Fruit fly (Drosophila melanogaster): ENCODE data around the gene CG43391.
A peak's percentile ranks its signal among the peaks of the same experiment; 100 is the strongest.

Gene CG43391

dm6 chr3L:11551949-11552348, 28.9 kb downstream of the CG43391 start (continued):
- TF ChIP-seq phol (tag; optimal IDR thresholded peaks at IDR 0.05) (peak; percentile 53), ranshi (GFP tag; IDR thresholded peaks at IDR 0.05) (0 out of 2 replicates have a peak, but pooled peaks have one; percentile 24), pros (GFP tag; optimal IDR thresholded peaks at IDR 0.05) (peak; percentile 73), luna (GFP tag; optimal IDR thresholded peaks at IDR 0.05) (no peak), crol (GFP tag; IDR thresholded peaks at IDR 0.05) (no peak), Dref (GFP tag; IDR thresholded peaks at IDR 0.05) (no peak), mld (GFP tag; IDR thresholded peaks at IDR 0.05; ENCODE audit: partially characterized antibody) (no peak), CG18619 (GFP tag; optimal IDR thresholded peaks at IDR 0.05) (no peak), chif (GFP tag; optimal IDR thresholded peaks at IDR 0.05) (peak in 1 of 2 experiments; percentile 16), CG12219 (GFP tag; optimal IDR thresholded peaks at IDR 0.05) (peak; percentile 27), kni (GFP tag; optimal IDR thresholded peaks at IDR 0.05) (no peak), CG12236 (GFP tag; optimal IDR thresholded peaks at IDR 0.05) (no peak), CG14710 (tag; optimal IDR thresholded peaks at IDR 0.05) (peak; percentile 59), CG6254 (GFP tag; optimal IDR thresholded peaks at IDR 0.05) (peak; percentile 35), CG14860 (GFP tag; IDR thresholded peaks at IDR 0.05; ENCODE audit: partially characterized antibody) (no peak), NfI (GFP tag; optimal IDR thresholded peaks at IDR 0.05) (no peak), CG10959 (GFP tag; IDR thresholded peaks at IDR 0.05) (peak; percentile 39; the same call in 1 of the 2 replicates), PHDP (tag; optimal IDR thresholded peaks at IDR 0.05) (peak; percentile 36), CG6689 (GFP tag; IDR thresholded peaks at IDR 0.05) (peak; percentile 63), NC2β (GFP tag; optimal IDR thresholded peaks at IDR 0.05) (peak; percentile 29), insv (GFP tag; optimal IDR thresholded peaks at IDR 0.05) (no peak), CG4707 (GFP tag; optimal IDR thresholded peaks at IDR 0.05) (no peak), B-H2 (GFP tag; optimal IDR thresholded peaks at IDR 0.05) (no peak), grn (GFP tag; optimal IDR thresholded peaks at IDR 0.05) (no peak), tin (GFP tag; optimal IDR thresholded peaks at IDR 0.05) (peak; percentile 32), CG6272 (GFP tag; IDR thresholded peaks at IDR 0.05) (peak; percentile 14; the same call in 1 of the 2 replicates), dmrt99B (tag; optimal IDR thresholded peaks at IDR 0.05) (peak; percentile 60), D19A (tag; optimal IDR thresholded peaks at IDR 0.05) (peak; percentile 61), Sox102F (GFP tag; optimal IDR thresholded peaks at IDR 0.05) (peak; percentile 53), CG3407 (GFP tag; optimal IDR thresholded peaks at IDR 0.05) (peak; percentile 3), CG15696 (tag; optimal IDR thresholded peaks at IDR 0.05) (peak; percentile 47), sens-2 (GFP tag; IDR thresholded peaks at IDR 0.05) (no peak), pfk (GFP tag; optimal IDR thresholded peaks at IDR 0.05) (no peak), CG15479 (GFP tag; optimal IDR thresholded peaks at IDR 0.05) (no peak), CG10321 (GFP tag; IDR thresholded peaks at IDR 0.05) (no peak), CG11504 (tag; optimal IDR thresholded peaks at IDR 0.05) (peak; percentile 48), stwl (tag; optimal IDR thresholded peaks at IDR 0.05) (no peak), slou (GFP tag; optimal IDR thresholded peaks at IDR 0.05) (no peak), HLH54F (GFP tag; optimal IDR thresholded peaks at IDR 0.05) (no peak), zen2 (GFP tag; IDR thresholded peaks at IDR 0.05; ENCODE audit: partially characterized antibody) (no peak), CG14965 (GFP tag; optimal IDR thresholded peaks at IDR 0.05; ENCODE audit: borderline replicate concordance) (no peak)
